Worm (Caenorhabditis elegans) whole organism, L4 larva: ENCODE measurements around the gene tre-5.

Source experiments
- D1046.2 ChIP-seq: fragments of 200-800 bp; sonication (Bioruptor generic); IDR thresholded peaks from 2 replicates; pipeline ENCODE4 v1.3.6; 2022; ENCODE audit warnings: missing genetic modification characterization, missing compliant biosample characterization
- F10B5.3 ChIP-seq: sonication (generic microtip); optimal IDR thresholded peaks from 2 replicates; lab custom pipeline; 2016; ENCODE audit warnings: mild to moderate bottlenecking, missing genetic modification characterization, missing compliant biosample characterization
- F26F4.8 ChIP-seq: fragments of 200-800 bp; sonication (Bioruptor generic); conservative IDR thresholded peaks from 2 replicates; pipeline ENCODE4 v1.3.6; 2022; ENCODE audit warnings: missing genetic modification characterization, missing compliant biosample characterization
- F37D6.2 ChIP-seq: sonication (generic microtip); optimal IDR thresholded peaks from 2 replicates; lab custom pipeline; 2016; ENCODE audit warnings: mild to moderate bottlenecking, missing genetic modification characterization, missing compliant biosample characterization
- R02D3.7 ChIP-seq: fragments of 150-350 bp; sonication (generic microtip); optimal IDR thresholded peaks from 3 replicates; lab custom pipeline; 2014; ENCODE audit warnings: missing biosample characterization, missing genetic modification characterization
- T20F7.1 ChIP-seq: fragments of 200-800 bp; sonication (Bioruptor generic); optimal IDR thresholded peaks from 2 replicates; lab custom pipeline; 2018; ENCODE audit warnings: mild to moderate bottlenecking, missing genetic modification characterization, missing compliant biosample characterization
- T26A8.4 ChIP-seq: fragments of 200-800 bp; sonication (Bioruptor generic); IDR thresholded peaks from 2 replicates; pipeline ENCODE4 v1.3.6; 2022; ENCODE audit warnings: missing genetic modification characterization, missing compliant biosample characterization
- Y48G9A.11 ChIP-seq: fragments of 200-800 bp; sonication (Bioruptor generic); IDR thresholded peaks from 2 replicates; pipeline ENCODE4 v1.3.6; 2022; ENCODE audit warnings: missing genetic modification reagents, missing genetic modification characterization, missing compliant biosample characterization
- aly-2 ChIP-seq: sonication (generic microtip); optimal IDR thresholded peaks from 2 replicates; lab custom pipeline; 2018; ENCODE audit warnings: missing biosample characterization, missing genetic modification characterization
- ama-1 ChIP-seq: fragments of 150-350 bp; optimal IDR thresholded peaks from 2 replicates; lab custom pipeline; 2014; ENCODE audit warnings: inconsistent platforms, mixed read lengths
- ceh-20 ChIP-seq: fragments of 200-800 bp; sonication (Bioruptor generic); IDR thresholded peaks from 2 replicates; pipeline ENCODE4 v1.3.6; 2022; ENCODE audit warnings: missing genetic modification reagents, missing genetic modification characterization, missing compliant biosample characterization
- ceh-28 ChIP-seq: fragments of 150-350 bp; optimal IDR thresholded peaks from 2 replicates; lab custom pipeline; 2014; ENCODE audit warnings: missing biosample characterization, missing genetic modification reagents, missing genetic modification characterization
- ceh-44 ChIP-seq: fragments of 200-800 bp; sonication (Bioruptor generic); IDR thresholded peaks from 2 replicates; pipeline ENCODE4 v1.3.6; 2022; ENCODE audit warnings: missing genetic modification reagents, missing genetic modification characterization, missing compliant biosample characterization
- ceh-62 ChIP-seq: sonication (generic microtip); optimal IDR thresholded peaks from 2 replicates; lab custom pipeline; 2017; ENCODE audit warnings: missing biosample characterization, missing genetic modification characterization
- ceh-82 ChIP-seq: sonication (generic microtip); optimal IDR thresholded peaks from 2 replicates; lab custom pipeline; 2017; ENCODE audit warnings: missing biosample characterization, missing genetic modification characterization
- ctbp-1 ChIP-seq: fragments of 200-800 bp; sonication (Bioruptor generic); IDR thresholded peaks from 2 replicates; pipeline ENCODE4 v1.3.6; 2022; ENCODE audit warnings: missing genetic modification reagents, missing genetic modification characterization, missing compliant biosample characterization
- daf-19 ChIP-seq: fragments of 200-800 bp; sonication (Bioruptor generic); conservative IDR thresholded peaks from 2 replicates; pipeline ENCODE4 v1.3.6; 2022; ENCODE audit warnings: missing genetic modification characterization, missing compliant biosample characterization
- dmd-8 ChIP-seq: fragments of 200-800 bp; sonication (Bioruptor generic); IDR thresholded peaks from 2 replicates; pipeline ENCODE4 v1.3.6; 2022; ENCODE audit warnings: missing genetic modification characterization, missing compliant biosample characterization
- duxl-1 ChIP-seq: sonication (generic microtip); optimal IDR thresholded peaks from 2 replicates; lab custom pipeline; 2016; ENCODE audit warnings: mild to moderate bottlenecking, missing genetic modification characterization, moderate library complexity, missing compliant biosample characterization; ENCODE audit not compliant: poor library complexity
- dve-1 ChIP-seq: sonication (generic microtip); optimal IDR thresholded peaks from 2 replicates; lab custom pipeline; 2017; ENCODE audit warnings: antibody characterized with exemption, mild to moderate bottlenecking, missing genetic modification characterization, missing compliant biosample characterization; ENCODE audit not compliant: insufficient read depth
- hlh-11 ChIP-seq: fragments of 200-800 bp; sonication (Bioruptor generic); optimal IDR thresholded peaks from 2 replicates; lab custom pipeline; 2018; ENCODE audit warnings: mild to moderate bottlenecking, missing genetic modification characterization, missing compliant biosample characterization
- hmg-1.1 ChIP-seq: fragments of 200-800 bp; sonication (Bioruptor generic); IDR thresholded peaks from 2 replicates; pipeline ENCODE4 v1.3.6; 2022; ENCODE audit warnings: missing genetic modification reagents, missing genetic modification characterization, missing compliant biosample characterization
- jun-1 ChIP-seq: fragments of 150-350 bp; optimal IDR thresholded peaks from 2 replicates; lab custom pipeline; 2014; ENCODE audit warnings: missing biosample characterization, missing genetic modification reagents, missing genetic modification characterization
- lin-13 ChIP-seq: fragments of 150-350 bp; optimal IDR thresholded peaks from 2 replicates; lab custom pipeline; 2014; ENCODE audit warnings: missing biosample characterization, missing genetic modification reagents, missing genetic modification characterization
- lin-15B ChIP-seq: fragments of 150-350 bp; sonication (generic microtip); optimal IDR thresholded peaks from 3 replicates; lab custom pipeline; 2014; ENCODE audit warnings: missing biosample characterization, missing genetic modification characterization
- lin-29 ChIP-seq: fragments of 200-800 bp; sonication (Bioruptor generic); IDR thresholded peaks from 2 replicates; pipeline ENCODE4 v1.3.6; 2022; ENCODE audit warnings: missing genetic modification reagents, missing genetic modification characterization, missing compliant biosample characterization
- lin-38 ChIP-seq: fragments of 200-800 bp; sonication (Bioruptor generic); IDR thresholded peaks from 2 replicates; pipeline ENCODE4 v1.3.6; 2022; ENCODE audit warnings: missing genetic modification reagents, missing genetic modification characterization, missing compliant biosample characterization
- lin-39 ChIP-seq: fragments of 150-350 bp; optimal IDR thresholded peaks from 2 replicates; lab custom pipeline; 2014; ENCODE audit warnings: missing biosample characterization, missing genetic modification reagents, missing genetic modification characterization
- lir-3 ChIP-seq: sonication (generic microtip); optimal IDR thresholded peaks from 2 replicates; lab custom pipeline; 2016; ENCODE audit warnings: mild to moderate bottlenecking, missing genetic modification characterization, missing compliant biosample characterization
- lsy-2 ChIP-seq, 2 experiments: fragments of 150-350 bp in 1 of 2; sonication (generic microtip) in 1 of 2; optimal IDR thresholded peaks; 2 replicates each; lab custom pipeline; 2014 to 2017; ENCODE audit warnings: missing biosample characterization in 2 of 2, missing genetic modification characterization in 2 of 2
- mdl-1 ChIP-seq, 2 experiments: fragments of 150-350 bp in 1 of 2; sonication (generic microtip) in 1 of 2; optimal IDR thresholded peaks; 2 replicates each; lab custom pipeline; 2014 to 2017; ENCODE audit warnings: missing biosample characterization in 2 of 2, missing genetic modification characterization in 2 of 2
- mdt-29 ChIP-seq: fragments of 200-800 bp; sonication (Bioruptor generic); IDR thresholded peaks from 2 replicates; pipeline ENCODE4 v1.3.6; 2022; ENCODE audit warnings: missing genetic modification reagents, missing genetic modification characterization, missing compliant biosample characterization
- nhr-102 ChIP-seq: sonication (generic microtip); optimal IDR thresholded peaks from 2 replicates; lab custom pipeline; 2016; ENCODE audit warnings: mild to moderate bottlenecking, missing genetic modification characterization, moderate library complexity, missing compliant biosample characterization
- nhr-11 ChIP-seq: fragments of 150-350 bp; optimal IDR thresholded peaks from 2 replicates; lab custom pipeline; 2014; ENCODE audit warnings: missing biosample characterization, missing genetic modification characterization
- nhr-28 ChIP-seq: fragments of 150-350 bp; optimal IDR thresholded peaks from 2 replicates; lab custom pipeline; 2014; ENCODE audit warnings: missing biosample characterization, missing genetic modification characterization
- nhr-42 ChIP-seq: fragments of 200-800 bp; sonication (Bioruptor generic); IDR thresholded peaks from 2 replicates; pipeline ENCODE4 v1.3.6; 2022; ENCODE audit warnings: missing genetic modification characterization, missing compliant biosample characterization
- nhr-48 ChIP-seq: sonication (generic microtip); optimal IDR thresholded peaks from 2 replicates; lab custom pipeline; 2016; ENCODE audit warnings: mild to moderate bottlenecking, missing genetic modification characterization, missing compliant biosample characterization
- pha-4 ChIP-seq, 2 experiments: fragments of 150-350 bp in 1 of 2; fragments of 200-800 bp in 1 of 2; sonication (Bioruptor generic) in 1 of 2; IDR thresholded peaks in 1 of 2; optimal IDR thresholded peaks in 1 of 2; 2 replicates each; pipeline versions ENCODE4 v1.3.6 to Lab custom; 2014 to 2022; ENCODE audit warnings: missing genetic modification characterization in 2 of 2, missing genetic modification reagents in 2 of 2, missing biosample characterization in 1 of 2, missing compliant biosample characterization in 1 of 2
- php-3 ChIP-seq: fragments of 200-800 bp; sonication (Bioruptor generic); IDR thresholded peaks from 2 replicates; pipeline ENCODE4 v1.3.6; 2022; ENCODE audit warnings: missing genetic modification reagents, missing genetic modification characterization, missing compliant biosample characterization
- pqm-1 ChIP-seq: sonication (generic microtip); optimal IDR thresholded peaks from 2 replicates; lab custom pipeline; 2017; ENCODE audit warnings: missing biosample characterization, missing genetic modification characterization
- rbr-2 ChIP-seq: sonication (generic microtip); optimal IDR thresholded peaks from 2 replicates; lab custom pipeline; 2016; ENCODE audit warnings: missing genotype, missing genetic modification characterization, missing compliant biosample characterization
- saeg-2 ChIP-seq: fragments of 200-800 bp; sonication (Bioruptor generic); IDR thresholded peaks from 2 replicates; pipeline ENCODE4 v1.3.6; 2022; ENCODE audit warnings: missing genetic modification reagents, missing genetic modification characterization, missing compliant biosample characterization
- set-16 ChIP-seq: fragments of 200-800 bp; sonication (Bioruptor generic); IDR thresholded peaks from 2 replicates; pipeline ENCODE4 v1.3.6; 2022; ENCODE audit warnings: missing genetic modification reagents, missing genetic modification characterization, missing compliant biosample characterization
- snpc-1.2 ChIP-seq: fragments of 200-800 bp; sonication (Bioruptor generic); IDR thresholded peaks from 2 replicates; pipeline ENCODE4 v1.3.6; 2022; ENCODE audit warnings: missing genetic modification reagents, missing genetic modification characterization, missing compliant biosample characterization
- snpc-4 ChIP-seq: fragments of 150-350 bp; optimal IDR thresholded peaks from 2 replicates; lab custom pipeline; 2014; ENCODE audit warnings: missing biosample characterization, missing genetic modification characterization
- unc-62 ChIP-seq, 3 experiments: fragments of 150-350 bp in 1 of 3; sonication (generic microtip); optimal IDR thresholded peaks in 2 of 3; peaks in 1 of 3; 1 replicate in 1 of 3; 2 replicates in 2 of 3; lab custom pipeline; 2014 to 2017; ENCODE audit warnings: missing biosample characterization in 3 of 3, missing genetic modification characterization in 3 of 3, missing genetic modification reagents in 3 of 3, missing genotype in 1 of 3
- vab-7 ChIP-seq: fragments of 200-800 bp; sonication (Bioruptor generic); IDR thresholded peaks from 2 replicates; pipeline ENCODE4 v1.3.6; 2022; ENCODE audit warnings: missing genetic modification reagents, missing genetic modification characterization, missing compliant biosample characterization
- zag-1 ChIP-seq: fragments of 150-350 bp; optimal IDR thresholded peaks from 2 replicates; lab custom pipeline; 2014; ENCODE audit warnings: missing biosample characterization, missing genetic modification characterization
- zip-11 ChIP-seq: fragments of 200-800 bp; sonication (Bioruptor generic); IDR thresholded peaks from 2 replicates; pipeline ENCODE4 v1.3.6; 2022; ENCODE audit warnings: missing genetic modification characterization, missing compliant biosample characterization
- ztf-7 ChIP-seq: fragments of 150-350 bp; optimal IDR thresholded peaks from 2 replicates; lab custom pipeline; 2014; ENCODE audit warnings: missing biosample characterization, missing genetic modification characterization

The tre-5 gene

DNA sequence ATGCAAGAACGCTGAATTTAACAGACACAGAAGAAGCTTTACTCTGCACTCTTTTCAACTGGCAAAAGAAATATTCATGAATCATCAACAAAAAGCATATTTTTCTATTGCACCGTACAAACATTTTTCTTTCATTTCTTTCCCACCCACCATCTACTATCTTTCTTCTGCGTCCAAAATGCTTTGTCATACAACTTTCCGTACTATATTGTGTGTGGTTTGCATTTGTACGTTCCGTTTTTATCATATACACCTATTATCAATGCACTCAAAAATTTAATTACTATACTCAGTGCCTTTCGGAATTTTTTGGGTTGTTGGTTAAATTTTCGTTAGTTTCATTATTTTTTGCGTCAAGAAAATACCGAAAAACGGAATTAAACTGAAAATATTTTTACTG lies 12.6 kb upstream of the tre-5 start:
- TF ChIP-seq lir-3 = no peak
- peak; percentile 79 for TF ChIP-seq pqm-1
- TF ChIP-seq nhr-28 = peak; percentile 65
- peak in 1 of 2 experiments; percentile 86 for TF ChIP-seq unc-62 (GFP tag; optimal IDR thresholded peaks at IDR 0.05 in 1 of 2; lab: Kevin White, UChicago)
- TF ChIP-seq unc-62 (tag; optimal IDR thresholded peaks at IDR 0.05; lab: Kevin White, UChicago) = no peak

DNA sequence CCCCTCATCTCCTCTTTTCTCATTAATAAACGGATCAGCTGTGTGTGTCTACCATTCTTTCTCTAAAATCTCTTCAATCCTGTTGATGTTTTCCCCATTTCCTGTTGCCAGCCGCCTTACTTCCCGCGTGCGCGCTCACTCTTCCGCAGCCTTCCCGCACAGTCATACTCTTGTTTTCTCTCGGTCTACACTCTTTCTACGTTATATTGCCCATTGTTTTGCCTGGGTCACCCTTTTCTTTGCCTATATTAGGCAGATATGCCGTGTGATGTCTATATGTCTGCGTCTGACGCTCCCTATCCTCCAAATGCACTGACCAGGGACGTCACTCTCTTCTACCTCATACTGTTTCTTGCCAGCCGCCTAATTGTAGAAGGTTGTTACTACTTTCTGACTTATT lies 11.2 kb upstream of the tre-5 start:
- TF ChIP-seq mdl-1 (tag; optimal IDR thresholded peaks at IDR 0.05; lab: Kevin White, UChicago) = peak; percentile 27 to 84
- TF ChIP-seq jun-1 = no peak
- peak; percentile 44 for TF ChIP-seq nhr-48 (tag; lab: Kevin White, UChicago)
- TF ChIP-seq F26F4.8 = no peak
- no peak for TF ChIP-seq ceh-62 (tag; lab: Kevin White, UChicago)
- no peak for TF ChIP-seq set-16 (GFP tag; lab: Robert Waterston, UW)
- TF ChIP-seq ctbp-1 = no peak
- no peak for TF ChIP-seq lin-15B (tag; lab: Kevin White, UChicago)
- TF ChIP-seq ceh-28 (tag; lab: Kevin White, UChicago) = no peak
- TF ChIP-seq nhr-42 (GFP tag; lab: Robert Waterston, UW) = no peak
- TF ChIP-seq ztf-7 (tag; lab: Kevin White, UChicago) = no peak
- TF ChIP-seq ceh-82 (tag; lab: Kevin White, UChicago) = no peak
- no peak for TF ChIP-seq lin-39 (tag; lab: Kevin White, UChicago)
- TF ChIP-seq nhr-28 = peak; percentile 51
- TF ChIP-seq Y48G9A.11 (GFP tag; lab: Robert Waterston, UW) = no peak
- no peak for TF ChIP-seq duxl-1
- TF ChIP-seq dve-1 (tag; lab: Kevin White, UChicago) = peak; percentile 43
- no peak for TF ChIP-seq snpc-4 (tag; lab: Kevin White, UChicago)
- no peak for TF ChIP-seq pqm-1
- TF ChIP-seq rbr-2 (tag; lab: Kevin White, UChicago) = peak; percentile 28
- TF ChIP-seq php-3 (GFP tag; lab: Robert Waterston, UW) = no peak
- no peak for TF ChIP-seq F10B5.3 (tag; lab: Kevin White, UChicago)
- peak; percentile 2 for TF ChIP-seq nhr-11
- no peak; the same call in 1 of the 2 replicates for TF ChIP-seq T26A8.4 (GFP tag; lab: Robert Waterston, UW)
- TF ChIP-seq pha-4 (GFP tag; IDR thresholded peaks at IDR 0.05; lab: Robert Waterston, UW) = no peak
- TF ChIP-seq pha-4 (tag; optimal IDR thresholded peaks at IDR 0.05; lab: Kevin White, UChicago) = no peak
- TF ChIP-seq aly-2 (tag; lab: Kevin White, UChicago) = no peak
- peak; percentile 82 for TF ChIP-seq hlh-11 (tag; lab: Kevin White, UChicago)
- TF ChIP-seq F37D6.2 (tag; lab: Kevin White, UChicago) = no peak
- no peak for TF ChIP-seq mdt-29 (GFP tag; lab: Robert Waterston, UW)
- no peak for TF ChIP-seq R02D3.7 (tag; lab: Kevin White, UChicago)
- no peak for TF ChIP-seq daf-19
- TF ChIP-seq T20F7.1 = no peak
- no peak for TF ChIP-seq dmd-8 (GFP tag; lab: Robert Waterston, UW)
- TF ChIP-seq saeg-2 = no peak
- TF ChIP-seq vab-7 (GFP tag; lab: Robert Waterston, UW) = no peak
- no peak for TF ChIP-seq nhr-102 (tag; lab: Kevin White, UChicago)
- TF ChIP-seq ceh-20 (GFP tag; lab: Robert Waterston, UW) = no peak
- TF ChIP-seq lsy-2 (tag; optimal IDR thresholded peaks at IDR 0.05; lab: Kevin White, UChicago) = no peak
- no peak for TF ChIP-seq zip-11 (GFP tag; lab: Robert Waterston, UW)
- TF ChIP-seq zag-1 (tag; lab: Kevin White, UChicago) = no peak
- no peak for TF ChIP-seq snpc-1.2
- no peak for TF ChIP-seq lin-29
- no peak for TF ChIP-seq ama-1 (lab: Kevin White, UChicago)
- TF ChIP-seq lin-13 = no peak
- TF ChIP-seq hmg-1.1 (GFP tag; lab: Robert Waterston, UW) = peak; percentile 29; the same call in 1 of the 2 replicates
- TF ChIP-seq lin-38 (GFP tag; lab: Robert Waterston, UW) = no peak
- no peak for TF ChIP-seq D1046.2
- no peak for TF ChIP-seq ceh-44
